Fruit fly (Drosophila melanogaster) whole organism, prepupa: ENCODE results near the gene CG3961.

Experiments used
- CG32006 ChIP-seq: fragments of 200-800 bp; sonication (Bioruptor generic); optimal IDR thresholded peaks from 3 replicates; lab custom pipeline; 2017; ENCODE audit warnings: missing biosample characterization, mild to moderate bottlenecking, missing genetic modification characterization
- CG34406 ChIP-seq: fragments of 200-800 bp; sonication (Bioruptor generic); optimal IDR thresholded peaks from 3 replicates; lab custom pipeline; 2016; ENCODE audit warnings: missing biosample characterization, missing genetic modification characterization
- CG6163 ChIP-seq: fragments of 200-800 bp; sonication (Bioruptor generic); IDR thresholded peaks from 3 replicates; pipeline ENCODE4 v1.3.6; 2022; ENCODE audit warnings: missing biosample characterization, missing genetic modification characterization
- Ets96B ChIP-seq: fragments of 200-800 bp; optimal IDR thresholded peaks from 2 replicates; lab custom pipeline; 2019; ENCODE audit warnings: missing biosample characterization, mild to moderate bottlenecking, missing genetic modification characterization, moderate library complexity
- Hr38 ChIP-seq: sonication (Bioruptor generic); optimal IDR thresholded peaks from 2 replicates; lab custom pipeline; 2016; ENCODE audit warnings: missing biosample characterization, missing genetic modification characterization
- acj6 ChIP-seq: fragments of 200-800 bp; sonication (Bioruptor generic); optimal IDR thresholded peaks from 3 replicates; lab custom pipeline; 2016; ENCODE audit warnings: missing biosample characterization, missing genetic modification characterization
- cyc ChIP-seq: fragments of 200-800 bp; sonication (Bioruptor generic); optimal IDR thresholded peaks from 3 replicates; lab custom pipeline; 2016; ENCODE audit warnings: missing biosample characterization, missing genetic modification characterization
- fkh ChIP-seq: fragments of 200-800 bp; sonication (Bioruptor generic); optimal IDR thresholded peaks from 3 replicates; lab custom pipeline; 2017; ENCODE audit warnings: missing biosample characterization, mild to moderate bottlenecking, missing genetic modification characterization, moderate library complexity
- lz ChIP-seq: fragments of 200-800 bp; sonication (Bioruptor generic); optimal IDR thresholded peaks from 3 replicates; lab custom pipeline; 2016; ENCODE audit warnings: missing biosample characterization, missing genetic modification characterization

DNA sequence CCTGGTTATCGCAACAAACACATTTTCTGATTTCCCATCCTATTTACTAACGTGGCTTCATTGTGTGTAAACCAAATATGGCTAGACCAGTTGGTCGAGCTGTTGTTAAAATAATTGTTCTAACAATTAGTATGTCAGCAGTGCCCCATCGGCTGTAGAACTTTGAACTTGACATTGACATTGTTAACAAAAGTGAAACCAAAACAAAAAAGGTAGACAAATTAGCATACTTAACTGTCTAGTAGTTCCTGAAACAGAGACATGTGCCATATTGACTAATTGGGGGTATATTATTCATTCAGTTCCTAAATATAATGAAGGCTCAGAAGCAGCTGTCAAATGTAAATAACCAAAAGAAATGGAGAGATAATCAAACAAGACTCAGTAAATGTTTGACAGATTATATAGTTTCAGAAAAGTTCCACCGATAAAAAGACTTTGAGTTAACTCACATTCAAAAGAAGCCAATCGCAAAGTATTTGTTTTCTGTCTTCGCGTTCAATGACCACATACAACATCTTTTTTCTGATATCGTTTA, 52.5 kb downstream of the CG3961 start:
- TF ChIP-seq acj6 (GFP tag; lab: Kevin White, UChicago) (no peak), cyc (no peak), fkh (GFP tag; lab: Kevin White, UChicago) (peak; percentile 71), Ets96B (tag; lab: Kevin White, UChicago) (no peak), CG32006 (GFP tag; lab: Kevin White, UChicago) (no peak), CG6163 (GFP tag; lab: Robert Waterston, UW) (no peak), lz (no peak), CG34406 (no peak), Hr38 (no peak)
